Fruit fly (Drosophila melanogaster) whole organism, embryonic: ENCODE measurements around the gene Wdr59.

ENCODE experiments used
- Adf1 ChIP-seq: fragments of 200-800 bp; sonication (Bioruptor generic); IDR thresholded peaks from 2 replicates; pipeline ENCODE4 v1.3.6; 2022; ENCODE audit warnings: missing biosample characterization, missing genetic modification characterization
- CG10147 ChIP-seq: fragments of 200-800 bp; sonication (Bioruptor generic); optimal IDR thresholded peaks from 2 replicates; lab custom pipeline; 2019; ENCODE audit warnings: missing biosample characterization, mild to moderate bottlenecking, missing genetic modification characterization, moderate library complexity
- CG10959 ChIP-seq: fragments of 200-800 bp; sonication (Bioruptor generic); IDR thresholded peaks from 2 replicates; pipeline ENCODE4 v1.3.6; 2022; ENCODE audit warnings: missing biosample characterization, missing genetic modification characterization
- CG11093 ChIP-seq: fragments of 200-800 bp; sonication (Bioruptor generic); IDR thresholded peaks from 3 replicates; pipeline ENCODE4 v1.3.6; 2022; ENCODE audit warnings: missing biosample characterization, missing genetic modification characterization
- CG12104 ChIP-seq: fragments of 200-800 bp; sonication (Bioruptor generic); optimal IDR thresholded peaks from 3 replicates; lab custom pipeline; 2016; ENCODE audit warnings: missing biosample characterization, missing genetic modification characterization
- CG12391 ChIP-seq: fragments of 200-800 bp; sonication (Bioruptor generic); optimal IDR thresholded peaks from 3 replicates; lab custom pipeline; 2018; ENCODE audit warnings: missing biosample characterization, mild to moderate bottlenecking, missing genetic modification characterization, moderate library complexity
- CG13775 ChIP-seq: fragments of 200-800 bp; sonication (Bioruptor generic); optimal IDR thresholded peaks from 3 replicates; lab custom pipeline; 2017; ENCODE audit warnings: missing biosample characterization, mild to moderate bottlenecking, missing genetic modification characterization
- CG14014 ChIP-seq: fragments of 200-800 bp; sonication (Bioruptor generic); IDR thresholded peaks from 2 replicates; pipeline ENCODE4 v1.3.6; 2022; ENCODE audit warnings: missing biosample characterization, missing genetic modification characterization
- CG15073 ChIP-seq: fragments of 200-800 bp; sonication (Bioruptor generic); optimal IDR thresholded peaks from 2 replicates; lab custom pipeline; 2016; ENCODE audit warnings: missing biosample characterization, missing genetic modification characterization
- CG15696 ChIP-seq: fragments of 200-800 bp; sonication (Bioruptor generic); optimal IDR thresholded peaks from 2 replicates; lab custom pipeline; 2019; ENCODE audit warnings: missing biosample characterization, mild to moderate bottlenecking, missing genetic modification characterization, moderate library complexity
- CG17186 ChIP-seq: fragments of 200-800 bp; sonication (Bioruptor generic); optimal IDR thresholded peaks from 3 replicates; lab custom pipeline; 2017; ENCODE audit warnings: missing biosample characterization, missing genetic modification reagents, missing genetic modification characterization
- CG17328 ChIP-seq: fragments of 200-800 bp; sonication (Bioruptor generic); IDR thresholded peaks from 2 replicates; pipeline ENCODE4 v1.3.6; 2022; ENCODE audit warnings: missing biosample characterization, missing genetic modification characterization
- CG17568 ChIP-seq: fragments of 200-800 bp; sonication (Bioruptor generic); optimal IDR thresholded peaks from 2 replicates; lab custom pipeline; 2018; ENCODE audit warnings: missing biosample characterization, mild to moderate bottlenecking, missing genetic modification characterization, moderate library complexity
- CG18262 ChIP-seq: fragments of 200-800 bp; optimal IDR thresholded peaks from 3 replicates; lab custom pipeline; 2019; ENCODE audit warnings: missing biosample characterization, mild to moderate bottlenecking, missing genetic modification characterization, moderate library complexity
- CG3065 ChIP-seq: fragments of 200-800 bp; sonication (Bioruptor generic); optimal IDR thresholded peaks from 2 replicates; lab custom pipeline; 2016; ENCODE audit warnings: missing biosample characterization, missing genetic modification characterization
- CG33557 ChIP-seq: fragments of 200-800 bp; sonication (Bioruptor generic); optimal IDR thresholded peaks from 2 replicates; lab custom pipeline; 2019; ENCODE audit warnings: missing biosample characterization, mild to moderate bottlenecking, missing genetic modification characterization, moderate library complexity
- CG3995 ChIP-seq: fragments of 200-800 bp; sonication (Bioruptor generic); optimal IDR thresholded peaks from 3 replicates; lab custom pipeline; 2016; ENCODE audit warnings: missing biosample characterization, missing genetic modification characterization
- CG4424 ChIP-seq: fragments of 200-800 bp; sonication (Bioruptor generic); optimal IDR thresholded peaks from 3 replicates; lab custom pipeline; 2016; ENCODE audit warnings: missing biosample characterization, missing genetic modification characterization
- CG6175 ChIP-seq: fragments of 200-800 bp; sonication (Bioruptor generic); IDR thresholded peaks from 3 replicates; pipeline ENCODE4 v1.3.6; 2022; ENCODE audit warnings: missing biosample characterization, missing genetic modification characterization
- CG6689 ChIP-seq: fragments of 200-800 bp; sonication (Bioruptor generic); IDR thresholded peaks from 2 replicates; pipeline ENCODE4 v1.3.6; 2022; ENCODE audit warnings: missing biosample characterization, missing genetic modification characterization
- CG9437 ChIP-seq: fragments of 200-800 bp; sonication (Bioruptor generic); optimal IDR thresholded peaks from 2 replicates; lab custom pipeline; 2018; ENCODE audit warnings: missing biosample characterization, mild to moderate bottlenecking, missing genetic modification characterization
- CHES-1-like ChIP-seq: fragments of 200-800 bp; sonication (Bioruptor generic); optimal IDR thresholded peaks from 2 replicates; lab custom pipeline; 2016; ENCODE audit warnings: missing biosample characterization, missing genetic modification characterization
- CoRest ChIP-seq: fragments of 200-800 bp; sonication (Bioruptor generic); optimal IDR thresholded peaks from 3 replicates; lab custom pipeline; 2018; ENCODE audit warnings: missing biosample characterization, mild to moderate bottlenecking, missing genetic modification characterization, moderate library complexity
- D19A ChIP-seq: fragments of 200-800 bp; optimal IDR thresholded peaks from 3 replicates; lab custom pipeline; 2019; ENCODE audit warnings: missing biosample characterization, mild to moderate bottlenecking, missing genetic modification characterization, moderate library complexity
- Dp ChIP-seq: fragments of 200-800 bp; sonication (Bioruptor generic); optimal IDR thresholded peaks from 2 replicates; lab custom pipeline; 2018; ENCODE audit warnings: missing biosample characterization, mild to moderate bottlenecking, missing genetic modification characterization, moderate library complexity
- E2f1 ChIP-seq: fragments of 200-800 bp; sonication (Bioruptor generic); IDR thresholded peaks from 2 replicates; pipeline ENCODE4 v1.3.6; 2022; ENCODE audit warnings: missing biosample characterization, missing genetic modification characterization
- Ets65A ChIP-seq: fragments of 200-800 bp; sonication (Bioruptor generic); peaks from one replicate; lab custom pipeline; 2016; ENCODE audit warnings: missing biosample characterization, missing genetic modification characterization
- HLH4C ChIP-seq: fragments of 200-800 bp; sonication (Bioruptor generic); IDR thresholded peaks from 3 replicates; pipeline ENCODE4 v1.3.6; 2022; ENCODE audit warnings: missing biosample characterization, missing genetic modification characterization; ENCODE audit not compliant: partially characterized antibody
- Hr3 ChIP-seq: fragments of 200-800 bp; sonication (Bioruptor generic); optimal IDR thresholded peaks from 3 replicates; lab custom pipeline; 2016; ENCODE audit warnings: missing biosample characterization, missing genetic modification characterization
- Lpt ChIP-seq: fragments of >200 bp; optimal IDR thresholded peaks from 2 replicates; lab custom pipeline; 2018; ENCODE audit warnings: missing biosample characterization, missing genetic modification characterization
- Myb ChIP-seq: fragments of 200-800 bp; sonication (Bioruptor generic); optimal IDR thresholded peaks from 2 replicates; lab custom pipeline; 2016; ENCODE audit warnings: missing biosample characterization, missing genetic modification characterization
- Rfx ChIP-seq: fragments of 200-800 bp; sonication (Bioruptor generic); IDR thresholded peaks from 2 replicates; pipeline ENCODE4 v1.3.6; 2022; ENCODE audit warnings: missing biosample characterization, missing genetic modification characterization
- Xbp1 ChIP-seq: fragments of 200-800 bp; sonication (Bioruptor generic); optimal IDR thresholded peaks from 3 replicates; lab custom pipeline; 2016; ENCODE audit warnings: missing biosample characterization, mild to moderate bottlenecking, missing genetic modification characterization
- bigmax ChIP-seq: fragments of 200-800 bp; sonication (Bioruptor generic); optimal IDR thresholded peaks from 2 replicates; lab custom pipeline; 2018; ENCODE audit warnings: missing biosample characterization, mild to moderate bottlenecking, missing genetic modification characterization
- chn ChIP-seq: fragments of 200-800 bp; sonication (Bioruptor generic); optimal IDR thresholded peaks from 2 replicates; lab custom pipeline; 2016; ENCODE audit warnings: missing biosample characterization, missing genetic modification characterization
- corto ChIP-seq: fragments of 200-800 bp; sonication (Bioruptor generic); optimal IDR thresholded peaks from 2 replicates; lab custom pipeline; 2016; ENCODE audit warnings: missing biosample characterization, mild to moderate bottlenecking, missing genetic modification characterization, moderate library complexity
- crc ChIP-seq: fragments of 200-800 bp; sonication (Bioruptor generic); optimal IDR thresholded peaks from 2 replicates; lab custom pipeline; 2016; ENCODE audit warnings: missing biosample characterization, missing genetic modification characterization
- exex ChIP-seq: fragments of 200-800 bp; sonication (Bioruptor generic); optimal IDR thresholded peaks from 4 replicates; lab custom pipeline; 2018; ENCODE audit warnings: missing biosample characterization, mild to moderate bottlenecking, missing genetic modification characterization, moderate library complexity
- fd102C ChIP-seq: fragments of 200-800 bp; sonication (Bioruptor generic); optimal IDR thresholded peaks from 2 replicates; lab custom pipeline; 2018; ENCODE audit warnings: missing biosample characterization, mild to moderate bottlenecking, missing genetic modification characterization, moderate library complexity
- fd3F ChIP-seq: fragments of 200-800 bp; sonication (Bioruptor generic); optimal IDR thresholded peaks from 2 replicates; lab custom pipeline; 2018; ENCODE audit warnings: missing biosample characterization, mild to moderate bottlenecking, missing genetic modification characterization, moderate library complexity
- gfzf ChIP-seq: fragments of 200-800 bp; sonication (Bioruptor generic); optimal IDR thresholded peaks from 2 replicates; lab custom pipeline; 2016; ENCODE audit warnings: missing biosample characterization, mild to moderate bottlenecking, missing genetic modification characterization, moderate library complexity
- grn ChIP-seq: fragments of 200-800 bp; sonication (Bioruptor generic); optimal IDR thresholded peaks from 3 replicates; lab custom pipeline; 2017; ENCODE audit warnings: missing biosample characterization, missing genetic modification characterization
- her ChIP-seq: fragments of 200-800 bp; sonication (Bioruptor generic); optimal IDR thresholded peaks from 2 replicates; lab custom pipeline; 2016; ENCODE audit warnings: missing biosample characterization, missing genetic modification characterization
- lab ChIP-seq: fragments of 200-800 bp; sonication (Bioruptor generic); optimal IDR thresholded peaks from 3 replicates; lab custom pipeline; 2017; ENCODE audit warnings: missing biosample characterization, missing genetic modification characterization, mild to moderate bottlenecking, moderate library complexity, missing genetic modification reagents
- nerfin-2 ChIP-seq: fragments of 200-800 bp; sonication (Bioruptor generic); IDR thresholded peaks from 2 replicates; pipeline ENCODE4 v1.3.6; 2022; ENCODE audit warnings: missing biosample characterization, missing genetic modification characterization; ENCODE audit not compliant: partially characterized antibody
- run ChIP-seq: fragments of 200-800 bp; sonication (Bioruptor generic); optimal IDR thresholded peaks from 3 replicates; lab custom pipeline; 2018; ENCODE audit warnings: missing biosample characterization, mild to moderate bottlenecking, missing genetic modification characterization
- slp2 ChIP-seq: fragments of 200-800 bp; sonication (Bioruptor generic); optimal IDR thresholded peaks from 2 replicates; lab custom pipeline; 2016; ENCODE audit warnings: missing biosample characterization, missing genetic modification characterization
- ttk ChIP-seq: fragments of 200-800 bp; sonication (Bioruptor generic); IDR thresholded peaks from 2 replicates; pipeline ENCODE4 v2.1.2; 2022; ENCODE audit warnings: missing biosample characterization, missing genetic modification characterization
- tup ChIP-seq: fragments of 200-800 bp; sonication (Bioruptor generic); optimal IDR thresholded peaks from 2 replicates; lab custom pipeline; 2016; ENCODE audit warnings: missing biosample characterization, mild to moderate bottlenecking, missing genetic modification characterization, moderate library complexity
- unc-4 ChIP-seq: fragments of 200-800 bp; sonication (Bioruptor generic); IDR thresholded peaks from 2 replicates; pipeline ENCODE4 v1.3.6; 2022; ENCODE audit warnings: missing biosample characterization, missing genetic modification characterization; ENCODE audit not compliant: partially characterized antibody
- vnd ChIP-seq: fragments of 200-800 bp; sonication (Bioruptor generic); IDR thresholded peaks from 3 replicates; pipeline ENCODE4 v1.3.6; 2022; ENCODE audit warnings: missing biosample characterization, missing genetic modification characterization; ENCODE audit not compliant: partially characterized antibody

Wdr59 gene

DNA sequence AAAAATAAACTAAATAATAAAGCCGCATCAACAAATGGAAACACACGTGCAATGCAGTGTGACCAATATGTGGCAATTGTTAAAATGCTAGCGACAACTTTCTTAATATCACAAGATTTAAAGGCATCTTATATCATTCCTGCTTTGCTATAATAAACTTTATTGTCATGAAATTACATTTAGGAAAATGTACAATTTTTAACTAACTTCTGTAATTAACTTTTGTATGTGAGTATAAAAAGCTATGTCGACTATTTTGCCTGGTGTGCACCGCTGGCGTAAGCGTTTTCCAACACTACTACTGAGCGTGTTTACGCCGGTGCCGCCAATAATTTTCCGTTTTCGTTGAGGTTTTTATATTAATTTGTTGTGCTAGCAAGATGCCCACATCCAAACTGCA, 32.3 kb downstream of the Wdr59 start, which contains the start of the genes Csl4 and Nup160 (continued):
- TF ChIP-seq CG9437 (GFP tag; lab: Kevin White, UChicago) (peak; percentile 51), run (tag; lab: Kevin White, UChicago) (no peak), crc (GFP tag; lab: Kevin White, UChicago) (peak; percentile 57), CG15696 (tag; lab: Kevin White, UChicago) (peak; percentile 49), slp2 (peak; percentile 79), CG17328 (peak; percentile 78), grn (no peak), lab (GFP tag; lab: Kevin White, UChicago) (no peak), CG17568 (no peak), unc-4 (GFP tag; lab: Robert Waterston, UW) (0 out of 2 replicates have a peak, but pooled peaks have one; percentile 29), chn (GFP tag; lab: Kevin White, UChicago) (peak; percentile 85), CG33557 (peak; percentile 37), CG17186 (GFP tag; lab: Kevin White, UChicago) (peak; percentile 69), corto (GFP tag; lab: Kevin White, UChicago) (no peak), CG10147 (GFP tag; lab: Kevin White, UChicago) (no peak), exex (peak; percentile 19), ttk (GFP tag; lab: Robert Waterston, UW) (peak; percentile 74), E2f1 (GFP tag; lab: Robert Waterston, UW) (peak; percentile 68), Hr3 (GFP tag; lab: Kevin White, UChicago) (peak; percentile 71), CG4424 (GFP tag; lab: Kevin White, UChicago) (peak; percentile 77), CG12104 (GFP tag; lab: Kevin White, UChicago) (peak; percentile 26), Xbp1 (GFP tag; lab: Kevin White, UChicago) (peak; percentile 86), HLH4C (no peak), CG12391 (tag; lab: Kevin White, UChicago) (peak; percentile 83), Myb (GFP tag; lab: Kevin White, UChicago) (peak; percentile 71), nerfin-2 (GFP tag; lab: Robert Waterston, UW) (no peak), vnd (GFP tag; lab: Robert Waterston, UW) (no peak), CG10959 (GFP tag; lab: Robert Waterston, UW) (peak; percentile 36; the same call in 1 of the 2 replicates), Dp (GFP tag; lab: Kevin White, UChicago) (peak; percentile 38), CG14014 (GFP tag; lab: Robert Waterston, UW) (peak; percentile 75), CHES-1-like (GFP tag; lab: Kevin White, UChicago) (peak; percentile 88), CG3995 (GFP tag; lab: Kevin White, UChicago) (peak; percentile 57), CG3065 (GFP tag; lab: Kevin White, UChicago) (peak; percentile 38), CG18262 (tag; lab: Kevin White, UChicago) (no peak), CG13775 (GFP tag; lab: Kevin White, UChicago) (peak; percentile 79), tup (GFP tag; lab: Kevin White, UChicago) (peak; percentile 68), D19A (tag; lab: Kevin White, UChicago) (no peak), fd102C (GFP tag; lab: Kevin White, UChicago) (no peak), CG6175 (no peak), CoRest (tag; lab: Kevin White, UChicago) (peak; percentile 77), her (GFP tag; lab: Kevin White, UChicago) (peak; percentile 84), Rfx (GFP tag; lab: Robert Waterston, UW) (peak; percentile 88), bigmax (GFP tag; lab: Kevin White, UChicago) (no peak), CG15073 (GFP tag; lab: Kevin White, UChicago) (no peak), gfzf (GFP tag; lab: Kevin White, UChicago) (peak; percentile 81), Lpt (GFP tag; lab: Kevin White, UChicago) (no peak), Adf1 (peak; percentile 34), CG6689 (GFP tag; lab: Robert Waterston, UW) (peak; percentile 73), Ets65A (GFP tag; lab: Kevin White, UChicago) (peak; percentile 97), fd3F (GFP tag; lab: Kevin White, UChicago) (peak; percentile 54), CG11093 (GFP tag; lab: Robert Waterston, UW) (peak; percentile 52; the same call in 1 of the 3 replicates)
